Fruit fly (Drosophila melanogaster) whole organism, larva: ENCODE data around the gene Ubr1.

ENCODE experiments used
- noc ChIP-seq: fragments of 200-800 bp; sonication (Bioruptor generic); optimal IDR thresholded peaks from 3 replicates; lab custom pipeline; 2019; ENCODE audit warnings: missing biosample characterization, mild to moderate bottlenecking, missing genetic modification characterization, moderate library complexity

The Ubr1 gene

dm6 chrX:16968148-16968823 is at the start of gene Ubr1:
Ubr1 (minus strand) TSS chrX:16968679.
- TF ChIP-seq noc = no peak

- TF ChIP-seq noc = no peak
Observed at dm6 chrX:16986928-16987327, 18.4 kb upstream of the Ubr1 start.

- TF ChIP-seq noc = no peak
Observed at dm6 chrX:16967415-16967814, 1.1 kb downstream of the Ubr1 start.

dm6 chrX:16966532-16966931 is 1.9 kb downstream of the Ubr1 start:
- peak; percentile 28 for TF ChIP-seq noc

- no peak for TF ChIP-seq noc
Observed at dm6 chrX:16948371-16948770, 20.1 kb downstream of the Ubr1 start, which contains the start of gene CG13000. CG13000 (minus strand) TSS chrX:16948471.

- TF ChIP-seq noc = peak; percentile 10
Observed at dm6 chrX:16946604-16947003, 21.9 kb downstream of the Ubr1 start.

- TF ChIP-seq noc = no peak
Observed at dm6 chrX:16945414-16945813, 23.1 kb downstream of the Ubr1 start.

dm6 chrX:16944049-16944532 is 24.4 kb downstream of the Ubr1 start:
- TF ChIP-seq noc = peak; percentile 94

dm6 chrX:16943515-16943850 is 25.0 kb downstream of the Ubr1 start:
- no peak for TF ChIP-seq noc

- peak; percentile 9 for TF ChIP-seq noc
Observed at dm6 chrX:16942735-16943514, 25.6 kb downstream of the Ubr1 start, which contains the start of the genes CG13001 and RhoGAP15B. CG13001 (minus strand) TSS chrX:16942871. RhoGAP15B (plus strand) TSS chrX:16943290.

dm6 chrX:16940426-16941058 is 27.9 kb downstream of the Ubr1 start, which contains the start of gene wus:
wus (minus strand) TSS chrX:16940873.
- no peak for TF ChIP-seq noc

- no peak for TF ChIP-seq noc
Observed at dm6 chrX:16936689-16937088, 31.8 kb downstream of the Ubr1 start.

dm6 chrX:16934430-16934829 is 34.0 kb downstream of the Ubr1 start:
- peak; percentile 69 for TF ChIP-seq noc

- no peak for TF ChIP-seq noc
Observed at dm6 chrX:16932820-16933386, 35.6 kb downstream of the Ubr1 start.

- no peak for TF ChIP-seq noc
Observed at dm6 chrX:16931994-16932819, 36.3 kb downstream of the Ubr1 start.
